Worm (Caenorhabditis elegans) whole organism, L4/young adult: Measurements from ENCODE around the gene srbc-27.

ENCODE experiments used
- W03F9.2 ChIP-seq: fragments of 150-350 bp; optimal IDR thresholded peaks from 2 replicates; lab custom pipeline; 2014; ENCODE audit warnings: missing biosample characterization, missing genetic modification characterization
- dao-5 ChIP-seq: sonication (generic microtip); optimal IDR thresholded peaks from 2 replicates; lab custom pipeline; 2016; ENCODE audit warnings: missing genotype, missing genetic modification characterization, moderate library complexity, missing compliant biosample characterization
- him-1 ChIP-seq: sonication (generic microtip); optimal IDR thresholded peaks from 2 replicates; lab custom pipeline; 2016; ENCODE audit warnings: missing genotype, missing genetic modification reagents, missing genetic modification characterization, missing compliant biosample characterization

- TF ChIP-seq him-1 (tag; lab: Kevin White, UChicago) = no peak
- no peak for TF ChIP-seq W03F9.2 (tag; lab: Kevin White, UChicago)
- TF ChIP-seq dao-5 = no peak
Measured at ce11 chrV:17416833-17417232, 14.2 kb upstream of the srbc-27 start, which contains the start of gene clc-21.
